Worm (Caenorhabditis elegans) whole organism, young adult: ENCODE data around the gene F54C9.3.

Source experiments
- F10E7.11 ChIP-seq: sonication (generic microtip); optimal IDR thresholded peaks from 2 replicates; lab custom pipeline; 2017; ENCODE audit warnings: mild to moderate bottlenecking, missing genetic modification characterization, moderate library complexity, missing compliant biosample characterization
- F23B12.7 ChIP-seq: sonication (generic microtip); optimal IDR thresholded peaks from 2 replicates; lab custom pipeline; 2017; ENCODE audit warnings: missing genetic modification characterization, mild to moderate bottlenecking, missing compliant biosample characterization, antibody characterized with exemption, moderate library complexity; ENCODE audit not compliant: insufficient read depth
- F55B11.4 ChIP-seq: sonication (generic microtip); optimal IDR thresholded peaks from 2 replicates; lab custom pipeline; 2016; ENCODE audit warnings: missing compliant biosample characterization, missing genetic modification characterization, borderline replicate concordance; ENCODE audit not compliant: insufficient read depth
- Y53F4B.3 ChIP-seq: fragments of 200-800 bp; sonication (Bioruptor generic); IDR thresholded peaks from 2 replicates; pipeline ENCODE4 v1.3.6; 2022; ENCODE audit warnings: missing genetic modification reagents, missing genetic modification characterization, missing compliant biosample characterization
- Y56A3A.18 ChIP-seq: fragments of 200-800 bp; sonication (Bioruptor generic); IDR thresholded peaks from 2 replicates; pipeline ENCODE4 v1.3.6; 2022; ENCODE audit warnings: missing genetic modification reagents, missing genetic modification characterization, missing compliant biosample characterization
- Y79H2A.3 ChIP-seq: fragments of 200-800 bp; sonication (Bioruptor generic); conservative IDR thresholded peaks from 2 replicates; pipeline ENCODE4 v1.3.6; 2022; ENCODE audit warnings: missing genetic modification reagents, missing genetic modification characterization, missing compliant biosample characterization
- Y95B8A.8 ChIP-seq: fragments of 200-800 bp; sonication (Bioruptor generic); IDR thresholded peaks from 2 replicates; pipeline ENCODE4 v1.3.6; 2022; ENCODE audit warnings: missing genetic modification reagents, missing genetic modification characterization, missing compliant biosample characterization
- ZK185.1 ChIP-seq: sonication (generic microtip); optimal IDR thresholded peaks from 2 replicates; lab custom pipeline; 2016; ENCODE audit warnings: mild to moderate bottlenecking, missing genetic modification characterization, missing compliant biosample characterization; ENCODE audit not compliant: poor library complexity, severe bottlenecking
- aptf-2 ChIP-seq: fragments of 200-800 bp; sonication (Bioruptor generic); conservative IDR thresholded peaks from 2 replicates; pipeline ENCODE4 v1.3.6; 2022; ENCODE audit warnings: missing genetic modification reagents, missing genetic modification characterization, missing compliant biosample characterization
- aptf-3 ChIP-seq: fragments of 200-800 bp; sonication (Bioruptor generic); IDR thresholded peaks from 2 replicates; pipeline ENCODE4 v1.3.6; 2022; ENCODE audit warnings: missing genetic modification characterization, missing compliant biosample characterization
- attf-6 ChIP-seq: fragments of 200-800 bp; sonication (Bioruptor generic); IDR thresholded peaks from 2 replicates; pipeline ENCODE4 v1.3.6; 2022; ENCODE audit warnings: missing genetic modification reagents, missing genetic modification characterization, missing compliant biosample characterization
- cebp-1 ChIP-seq, 2 experiments: fragments of 200-800 bp in 1 of 2; sonication (Bioruptor generic) in 1 of 2; sonication (generic microtip) in 1 of 2; IDR thresholded peaks in 1 of 2; optimal IDR thresholded peaks in 1 of 2; 2 replicates each; pipeline versions ENCODE4 v1.3.6 to Lab custom; 2017 to 2022; ENCODE audit warnings: missing compliant biosample characterization in 2 of 2, missing genetic modification characterization in 2 of 2, mild to moderate bottlenecking in 1 of 2, missing genetic modification reagents in 1 of 2, moderate library complexity in 1 of 2
- ceh-100 ChIP-seq: fragments of 200-800 bp; sonication (Bioruptor generic); IDR thresholded peaks from 2 replicates; pipeline ENCODE4 v1.3.6; 2022; ENCODE audit warnings: missing genetic modification reagents, missing genetic modification characterization, missing compliant biosample characterization
- ceh-27 ChIP-seq: fragments of 200-800 bp; sonication (Bioruptor generic); optimal IDR thresholded peaks from 2 replicates; lab custom pipeline; 2018; ENCODE audit warnings: mild to moderate bottlenecking, missing genetic modification characterization, moderate library complexity, missing compliant biosample characterization
- ceh-40 ChIP-seq: fragments of 200-800 bp; sonication (Bioruptor generic); IDR thresholded peaks from 2 replicates; pipeline ENCODE4 v1.3.6; 2022; ENCODE audit warnings: missing genetic modification characterization, missing compliant biosample characterization
- dox-1 ChIP-seq: fragments of 200-800 bp; sonication (Bioruptor generic); IDR thresholded peaks from 2 replicates; pipeline ENCODE4 v1.3.6; 2022; ENCODE audit warnings: missing genetic modification reagents, missing genetic modification characterization, missing compliant biosample characterization
- dpl-1 ChIP-seq: fragments of 150-350 bp; optimal IDR thresholded peaks from 2 replicates; lab custom pipeline; 2014; ENCODE audit warnings: missing biosample characterization, missing genetic modification reagents, missing genetic modification characterization
- efl-1 ChIP-seq: fragments of 150-350 bp; optimal IDR thresholded peaks from 2 replicates; lab custom pipeline; 2014; ENCODE audit warnings: missing biosample characterization, missing genetic modification reagents, missing genetic modification characterization
- egl-18 ChIP-seq: fragments of 200-800 bp; sonication (Bioruptor generic); IDR thresholded peaks from 2 replicates; pipeline ENCODE4 v1.3.6; 2022; ENCODE audit warnings: missing genetic modification reagents, missing genetic modification characterization, missing compliant biosample characterization
- fkh-3 ChIP-seq: sonication (generic microtip); optimal IDR thresholded peaks from 2 replicates; lab custom pipeline; 2016; ENCODE audit warnings: mild to moderate bottlenecking, missing genetic modification characterization, missing compliant biosample characterization
- hlh-12 ChIP-seq: sonication (generic microtip); optimal IDR thresholded peaks from 2 replicates; lab custom pipeline; 2016; ENCODE audit warnings: missing genetic modification characterization, missing compliant biosample characterization
- hmg-20 ChIP-seq: fragments of 200-800 bp; sonication (Bioruptor generic); IDR thresholded peaks from 2 replicates; pipeline ENCODE4 v1.3.6; 2022; ENCODE audit warnings: missing genetic modification reagents, missing genetic modification characterization, missing compliant biosample characterization
- hsf-1 ChIP-seq: fragments of 200-800 bp; sonication (Bioruptor generic); IDR thresholded peaks from 2 replicates; pipeline ENCODE4 v1.3.6; 2022; ENCODE audit warnings: missing genetic modification reagents, missing genetic modification characterization, missing compliant biosample characterization
- lin-35 ChIP-seq, 3 experiments: fragments of 150-350 bp in 2 of 3; sonication (generic microtip) in 1 of 3; optimal IDR thresholded peaks; 2 replicates each; lab custom pipeline; 2014 to 2018; ENCODE audit warnings: missing biosample characterization in 3 of 3, missing genetic modification characterization in 3 of 3, missing genetic modification reagents in 3 of 3
- lsy-27 ChIP-seq: sonication (generic microtip); optimal IDR thresholded peaks from 2 replicates; lab custom pipeline; 2017; ENCODE audit warnings: missing genetic modification characterization, mild to moderate bottlenecking, missing compliant biosample characterization, antibody characterized with exemption, missing genotype, borderline replicate concordance; ENCODE audit not compliant: insufficient read depth
- madf-10 ChIP-seq: sonication (generic microtip); optimal IDR thresholded peaks from 2 replicates; lab custom pipeline; 2016; ENCODE audit warnings: mild to moderate bottlenecking, missing genetic modification characterization, missing compliant biosample characterization
- madf-6 ChIP-seq: fragments of 200-800 bp; sonication (Bioruptor generic); IDR thresholded peaks from 2 replicates; pipeline ENCODE4 v1.3.6; 2022; ENCODE audit warnings: missing genetic modification reagents, missing genetic modification characterization, missing compliant biosample characterization
- mes-4 ChIP-seq: sonication (generic microtip); optimal IDR thresholded peaks from 2 replicates; lab custom pipeline; 2016; ENCODE audit warnings: missing genotype, missing genetic modification characterization, missing compliant biosample characterization
- nfya-2 ChIP-seq: fragments of 200-800 bp; sonication (Bioruptor generic); IDR thresholded peaks from 2 replicates; pipeline ENCODE4 v1.3.6; 2022; ENCODE audit warnings: missing genetic modification reagents, missing genetic modification characterization, missing compliant biosample characterization
- nfyb-1 ChIP-seq: fragments of 200-800 bp; sonication (Bioruptor generic); IDR thresholded peaks from 2 replicates; pipeline ENCODE4 v1.3.6; 2022; ENCODE audit warnings: missing genetic modification reagents, missing genetic modification characterization, missing compliant biosample characterization
- nhr-179 ChIP-seq: sonication (generic microtip); optimal IDR thresholded peaks from 2 replicates; lab custom pipeline; 2016; ENCODE audit warnings: mild to moderate bottlenecking, missing genetic modification characterization, missing compliant biosample characterization
- nhr-90 ChIP-seq: sonication (generic microtip); optimal IDR thresholded peaks from 2 replicates; lab custom pipeline; 2016; ENCODE audit warnings: missing genotype, mild to moderate bottlenecking, missing genetic modification characterization, missing compliant biosample characterization
- rcor-1 ChIP-seq: fragments of 200-800 bp; sonication (Bioruptor generic); IDR thresholded peaks from 2 replicates; pipeline ENCODE4 v1.3.6; 2022; ENCODE audit warnings: missing genetic modification reagents, missing genetic modification characterization, missing compliant biosample characterization
- repo-1 ChIP-seq: sonication (generic microtip); optimal IDR thresholded peaks from 2 replicates; lab custom pipeline; 2017; ENCODE audit warnings: mild to moderate bottlenecking, missing genetic modification characterization, missing compliant biosample characterization
- rpc-1 ChIP-seq, 2 experiments: fragments of 150-350 bp in 1 of 2; sonication (generic microtip) in 1 of 2; optimal IDR thresholded peaks; 2 replicates each; lab custom pipeline; 2014 to 2018; ENCODE audit warnings: missing biosample characterization in 1 of 2, missing genetic modification characterization in 1 of 2, missing genetic modification reagents in 1 of 2, missing genotype in 1 of 2
- sdz-38 ChIP-seq: sonication (generic microtip); optimal IDR thresholded peaks from 2 replicates; lab custom pipeline; 2016; ENCODE audit warnings: missing genotype, missing genetic modification characterization, missing compliant biosample characterization
- sea-2 ChIP-seq: fragments of 200-800 bp; sonication (Bioruptor generic); IDR thresholded peaks from 2 replicates; pipeline ENCODE4 v1.3.6; 2022; ENCODE audit warnings: missing genetic modification characterization, missing compliant biosample characterization
- snpc-1.1 ChIP-seq: sonication (generic microtip); optimal IDR thresholded peaks from 2 replicates; lab custom pipeline; 2017; ENCODE audit warnings: missing genetic modification characterization, mild to moderate bottlenecking, missing compliant biosample characterization, antibody characterized with exemption, moderate library complexity, missing genotype, missing genetic modification reagents; ENCODE audit not compliant: insufficient read depth
- somi-1 ChIP-seq: fragments of 200-800 bp; sonication (Bioruptor generic); optimal IDR thresholded peaks from 2 replicates; lab custom pipeline; 2018; ENCODE audit warnings: mild to moderate bottlenecking, missing genetic modification characterization, missing compliant biosample characterization
- tbp1 ChIP-seq: fragments of 200-800 bp; sonication (Bioruptor generic); optimal IDR thresholded peaks from 2 replicates; lab custom pipeline; 2018; ENCODE audit warnings: mild to moderate bottlenecking, missing genetic modification characterization, missing compliant biosample characterization
- tbx-9 ChIP-seq: sonication (generic microtip); optimal IDR thresholded peaks from 2 replicates; lab custom pipeline; 2016; ENCODE audit warnings: borderline replicate concordance, missing genetic modification characterization, inconsistent platforms, missing compliant biosample characterization
- tlf-1 ChIP-seq: fragments of 200-800 bp; sonication (Bioruptor generic); optimal IDR thresholded peaks from 2 replicates; lab custom pipeline; 2018; ENCODE audit warnings: mild to moderate bottlenecking, missing genetic modification characterization, missing compliant biosample characterization
- ztf-26 ChIP-seq: sonication (generic microtip); optimal IDR thresholded peaks from 2 replicates; lab custom pipeline; 2017; ENCODE audit warnings: missing genetic modification characterization, missing compliant biosample characterization
- ztf-6 ChIP-seq: fragments of 200-800 bp; sonication (Bioruptor generic); IDR thresholded peaks from 2 replicates; pipeline ENCODE4 v1.3.6; 2022; ENCODE audit warnings: missing genetic modification reagents, missing genetic modification characterization, missing compliant biosample characterization

Gene F54C9.3

DNA sequence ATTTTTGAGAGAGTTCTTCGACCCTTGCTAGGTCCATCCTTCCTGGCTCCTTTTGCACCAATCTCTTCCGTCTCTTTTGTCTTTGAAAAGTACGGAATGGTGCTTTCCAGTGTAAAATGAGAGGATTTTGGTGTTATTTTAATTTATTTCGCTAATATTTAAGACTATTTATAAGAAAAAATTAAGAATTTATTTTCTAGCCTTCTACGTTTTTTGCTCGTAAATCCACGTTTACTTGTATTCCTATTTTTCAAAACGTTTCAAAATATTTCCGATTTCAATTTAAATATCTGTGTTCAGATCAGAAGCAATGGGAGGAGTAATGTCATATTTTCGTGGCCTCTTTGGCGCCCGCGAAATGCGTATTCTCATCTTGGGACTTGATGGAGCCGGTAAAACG, 15.0 kb upstream of the F54C9.3 start, which contains the start of gene arl-1:
TSS of gene arl-1 (plus strand) at position 301 of the 400 bp plus-strand sequence.
- TF ChIP-seq Y53F4B.3 (GFP tag; lab: Robert Waterston, UW): no peak
- TF ChIP-seq aptf-3 (GFP tag; lab: Robert Waterston, UW): 0 out of 2 replicates have a peak, but pooled peaks have one; percentile 6
- TF ChIP-seq dpl-1 (GFP tag; lab: Kevin White, UChicago): no peak
- TF ChIP-seq, all 124 proteins: peak for 1

DNA sequence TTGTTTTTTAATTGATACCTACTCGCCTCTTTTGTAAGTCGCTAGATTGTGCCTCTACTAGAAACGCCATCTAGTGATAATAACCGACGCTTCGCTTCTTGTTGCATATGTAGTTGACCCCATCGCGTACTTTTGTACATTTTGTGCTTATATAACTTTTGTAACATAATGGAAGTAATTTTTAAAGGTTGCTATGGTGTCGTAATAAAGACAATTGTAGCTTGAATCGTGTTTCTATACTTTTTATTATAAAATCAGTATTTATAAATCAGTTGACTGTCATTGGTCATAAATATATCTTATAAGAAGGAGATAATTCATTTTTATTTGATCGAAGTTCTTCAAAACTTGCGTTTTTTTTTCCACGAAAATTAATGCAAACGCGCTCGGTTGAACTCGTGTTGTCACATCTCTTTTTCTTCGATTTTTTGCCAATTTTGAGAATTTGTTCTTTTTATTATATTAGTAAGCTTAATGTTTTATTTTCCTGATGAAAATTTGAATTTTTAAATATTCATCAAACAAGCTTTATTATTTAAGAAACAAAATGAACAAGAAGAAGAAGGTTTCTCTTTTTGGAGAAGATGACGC, 10.9 kb upstream of the F54C9.3 start, which contains the start of gene F54C9.9:
TSS of gene F54C9.9 (plus strand) at position 541 of the 591 bp plus-strand sequence.
- TF ChIP-seq egl-18 (no peak), tbx-9 (tag; lab: Kevin White, UChicago) (no peak), nfyb-1 (GFP tag; lab: Robert Waterston, UW) (no peak), hlh-12 (tag; lab: Kevin White, UChicago) (no peak), ceh-100 (GFP tag; lab: Robert Waterston, UW) (peak; percentile 50; the same call in 1 of the 2 replicates), rcor-1 (GFP tag; lab: Robert Waterston, UW) (peak; percentile 33; the same call in 1 of the 2 replicates), sea-2 (GFP tag; lab: Robert Waterston, UW) (no peak), ZK185.1 (tag; lab: Kevin White, UChicago) (no peak), ztf-26 (tag; lab: Kevin White, UChicago) (no peak), aptf-2 (GFP tag; lab: Robert Waterston, UW) (no peak), lsy-27 (tag; lab: Kevin White, UChicago) (no peak), Y56A3A.18 (GFP tag; lab: Robert Waterston, UW) (no peak), tbp1 (peak; percentile 11), attf-6 (GFP tag; lab: Robert Waterston, UW) (peak; percentile 75), nfya-2 (no peak), repo-1 (peak; percentile 17), F10E7.11 (tag; lab: Kevin White, UChicago) (no peak), tlf-1 (GFP tag; lab: Kevin White, UChicago) (no peak), somi-1 (GFP tag; lab: Kevin White, UChicago) (no peak), sdz-38 (tag; lab: Kevin White, UChicago) (no peak), madf-6 (GFP tag; lab: Robert Waterston, UW) (peak; percentile 71), nhr-90 (tag; lab: Kevin White, UChicago) (no peak), hsf-1 (0 out of 2 replicates have a peak, but pooled peaks have one; percentile 65), snpc-1.1 (tag; lab: Kevin White, UChicago) (no peak), F23B12.7 (peak; percentile 6), ceh-27 (GFP tag; lab: Kevin White, UChicago) (no peak), lin-35 (GFP tag; optimal IDR thresholded peaks at IDR 0.05; lab: Kevin White, UChicago) (peak in 1 of 3 experiments; percentile 41), rpc-1 (optimal IDR thresholded peaks at IDR 0.05; lab: Kevin White, UChicago) (no peak), rpc-1 (tag; optimal IDR thresholded peaks at IDR 0.05; lab: Kevin White, UChicago) (peak; percentile 0), nhr-179 (no peak), Y79H2A.3 (peak; percentile 87), efl-1 (GFP tag; lab: Kevin White, UChicago) (peak; percentile 19), hmg-20 (GFP tag; lab: Robert Waterston, UW) (no peak), cebp-1 (GFP tag; IDR thresholded peaks at IDR 0.05; lab: Robert Waterston, UW) (no peak), cebp-1 (tag; optimal IDR thresholded peaks at IDR 0.05; lab: Kevin White, UChicago) (peak; percentile 39), Y95B8A.8 (peak; percentile 77), dox-1 (no peak), F55B11.4 (no peak), fkh-3 (no peak), ceh-40 (GFP tag; lab: Robert Waterston, UW) (0 out of 2 replicates have a peak, but pooled peaks have one; percentile 2), ztf-6 (GFP tag; lab: Robert Waterston, UW) (no peak), mes-4 (no peak), madf-10 (no peak)
